Fruit fly (Drosophila melanogaster): ENCODE measurements around the gene eIF4EHP.

eIF4EHP gene

dm6 chr3R:24108902-24109389 lies at the start of gene eIF4EHP, which contains the start of gene CG18428 (continued):
- peak; percentile 99 for TF ChIP-seq CG15011 (GFP tag; optimal IDR thresholded peaks at IDR 0.05)
- TF ChIP-seq Sry-β (GFP tag; optimal IDR thresholded peaks at IDR 0.05) = peak; percentile 75
- peak; percentile 96 for TF ChIP-seq org-1 (GFP tag; optimal IDR thresholded peaks at IDR 0.05)
- TF ChIP-seq Adf1 (GFP tag; IDR thresholded peaks at IDR 0.05) = no peak
- TF ChIP-seq CG33213 (GFP tag; optimal IDR thresholded peaks at IDR 0.05) = peak; percentile 85
- TF ChIP-seq sim (GFP tag; IDR thresholded peaks at IDR 0.05) = no peak
- peak; percentile 94 for TF ChIP-seq Vsx1 (GFP tag; optimal IDR thresholded peaks at IDR 0.05)
- no peak for TF ChIP-seq pita (GFP tag; optimal IDR thresholded peaks at IDR 0.05)
- peak; percentile 11 for TF ChIP-seq CG14965 (GFP tag; optimal IDR thresholded peaks at IDR 0.05; ENCODE audit: borderline replicate concordance)
- TF ChIP-seq Usf (GFP tag; optimal IDR thresholded peaks at IDR 0.05) = peak; percentile 99
- TF ChIP-seq CG7839 (tag; optimal IDR thresholded peaks at IDR 0.05) = peak; percentile 100
- peak; percentile 98 for TF ChIP-seq CG2120 (GFP tag; optimal IDR thresholded peaks at IDR 0.05)
- no peak for TF ChIP-seq CG34422 (GFP tag; IDR thresholded peaks at IDR 0.05)
- peak; percentile 99 for TF ChIP-seq Dek (tag; optimal IDR thresholded peaks at IDR 0.05)
- peak; percentile 90 for TF ChIP-seq fd64A (GFP tag; optimal IDR thresholded peaks at IDR 0.05)
- TF ChIP-seq CG10321 (GFP tag; IDR thresholded peaks at IDR 0.05) = 0 out of 2 replicates have a peak, but pooled peaks have one; percentile 87
- peak; percentile 56 for TF ChIP-seq NK7.1 (GFP tag; optimal IDR thresholded peaks at IDR 0.05)
- peak; percentile 94 for TF ChIP-seq CG12769 (tag; optimal IDR thresholded peaks at IDR 0.05)
- peak; percentile 99 for TF ChIP-seq CG10209 (GFP tag; optimal IDR thresholded peaks at IDR 0.05)
- peak; percentile 89; the same call in 1 of the 2 replicates for TF ChIP-seq CkIIα-i1 (GFP tag; IDR thresholded peaks at IDR 0.05)
- no peak for TF ChIP-seq amos (GFP tag; IDR thresholded peaks at IDR 0.05; ENCODE audit: partially characterized antibody)
- TF ChIP-seq CG1792 (GFP tag; optimal IDR thresholded peaks at IDR 0.05) = peak; percentile 81
- peak; percentile 21 for TF ChIP-seq gfzf (GFP tag; optimal IDR thresholded peaks at IDR 0.05)
- TF ChIP-seq zfh2 (GFP tag; optimal IDR thresholded peaks at IDR 0.05) = peak; percentile 89
- TF ChIP-seq CG11723 (GFP tag; optimal IDR thresholded peaks at IDR 0.05) = peak; percentile 99
- peak; percentile 90 for TF ChIP-seq CG17186 (GFP tag; optimal IDR thresholded peaks at IDR 0.05)
- TF ChIP-seq CG17912 (GFP tag; optimal IDR thresholded peaks at IDR 0.05) = peak; percentile 96
- TF ChIP-seq Sry-δ (GFP tag; optimal IDR thresholded peaks at IDR 0.05) = peak; percentile 47
- peak; percentile 98 for TF ChIP-seq mirr (GFP tag; optimal IDR thresholded peaks at IDR 0.05)
- TF ChIP-seq jing (GFP tag; optimal IDR thresholded peaks at IDR 0.05) = peak; percentile 96
- TF ChIP-seq CG8281 (tag; optimal IDR thresholded peaks at IDR 0.05) = peak; percentile 94
- peak; percentile 92 for TF ChIP-seq Nf-YB (GFP tag; optimal IDR thresholded peaks at IDR 0.05)
- peak; percentile 78 for TF ChIP-seq gro (GFP tag; optimal IDR thresholded peaks at IDR 0.05)
- TF ChIP-seq CG4328 (GFP tag; optimal IDR thresholded peaks at IDR 0.05) = peak; percentile 99
- TF ChIP-seq p53 (GFP tag; optimal IDR thresholded peaks at IDR 0.05) = peak; percentile 4
- peak; percentile 98 for TF ChIP-seq CG3065 (GFP tag; optimal IDR thresholded peaks at IDR 0.05)
- peak; percentile 97 for TF ChIP-seq onecut (GFP tag; IDR thresholded peaks at IDR 0.05)
- peak; percentile 74 for TF ChIP-seq eyg (GFP tag; optimal IDR thresholded peaks at IDR 0.05)
- peak; percentile 99 for TF ChIP-seq scrt (GFP tag; optimal IDR thresholded peaks at IDR 0.05)
- peak; percentile 97 to 99 for TF ChIP-seq bsh (GFP tag; optimal IDR thresholded peaks at IDR 0.05)
- TF ChIP-seq MBD-R2 (GFP tag; IDR thresholded peaks at IDR 0.05) = no peak; the same call in 1 of the 2 replicates
- peak; percentile 98 for TF ChIP-seq CG10654 (GFP tag; optimal IDR thresholded peaks at IDR 0.05)
- no peak for TF ChIP-seq CG1832 (GFP tag; optimal IDR thresholded peaks at IDR 0.05)
- TF ChIP-seq Meics (GFP tag; optimal IDR thresholded peaks at IDR 0.05) = peak; percentile 99
- peak; percentile 67 for TF ChIP-seq shn (GFP tag; optimal IDR thresholded peaks at IDR 0.05)
- TF ChIP-seq kay (GFP tag; optimal IDR thresholded peaks at IDR 0.05) = peak; percentile 94
- peak; percentile 100 for TF ChIP-seq grau (tag; optimal IDR thresholded peaks at IDR 0.05)
- peak; percentile 99 for TF ChIP-seq YL-1 (GFP tag; optimal IDR thresholded peaks at IDR 0.05)
- TF ChIP-seq CG12299 (tag; optimal IDR thresholded peaks at IDR 0.05) = peak; percentile 99
- TF ChIP-seq CG10959 (GFP tag; IDR thresholded peaks at IDR 0.05) = no peak; the same call in 1 of the 2 replicates
